Worm (Caenorhabditis elegans) whole organism, L4 larva: ENCODE data around the gene ugt-52.
A peak's percentile ranks its signal among the peaks of the same experiment; 100 is the strongest.

ENCODE experiments used
- D1046.2 ChIP-seq: fragments of 200-800 bp; sonication (Bioruptor generic); IDR thresholded peaks from 2 replicates; pipeline ENCODE4 v1.3.6; 2022; ENCODE audit warnings: missing genetic modification characterization, missing compliant biosample characterization
- F37D6.2 ChIP-seq: sonication (generic microtip); optimal IDR thresholded peaks from 2 replicates; lab custom pipeline; 2016; ENCODE audit warnings: mild to moderate bottlenecking, missing genetic modification characterization, missing compliant biosample characterization
- R02D3.7 ChIP-seq: fragments of 150-350 bp; sonication (generic microtip); optimal IDR thresholded peaks from 3 replicates; lab custom pipeline; 2014; ENCODE audit warnings: missing biosample characterization, missing genetic modification characterization
- T20F7.1 ChIP-seq: fragments of 200-800 bp; sonication (Bioruptor generic); optimal IDR thresholded peaks from 2 replicates; lab custom pipeline; 2018; ENCODE audit warnings: mild to moderate bottlenecking, missing genetic modification characterization, missing compliant biosample characterization
- Y5F2A.4 ChIP-seq: fragments of 200-800 bp; sonication (Bioruptor generic); optimal IDR thresholded peaks from 2 replicates; lab custom pipeline; 2018; ENCODE audit warnings: mild to moderate bottlenecking, missing genetic modification characterization, missing compliant biosample characterization
- Y75B8A.6 ChIP-seq: fragments of 200-800 bp; sonication (Bioruptor generic); IDR thresholded peaks from 2 replicates; pipeline ENCODE4 v1.3.6; 2022; ENCODE audit warnings: missing genetic modification reagents, missing genetic modification characterization, missing compliant biosample characterization
- ZK337.2 ChIP-seq: fragments of 200-800 bp; sonication (Bioruptor generic); IDR thresholded peaks from 2 replicates; pipeline ENCODE4 v1.3.6; 2022; ENCODE audit warnings: missing genetic modification reagents, missing genetic modification characterization, missing compliant biosample characterization
- ZK546.5 ChIP-seq, 2 experiments: sonication (generic microtip); optimal IDR thresholded peaks; 2 replicates each; lab custom pipeline; 2017; ENCODE audit warnings: missing biosample characterization in 2 of 2, missing genetic modification characterization in 2 of 2
- aha-1 ChIP-seq: fragments of 150-350 bp; peaks from one replicate; lab custom pipeline; 2014; ENCODE audit warnings: missing biosample characterization, missing genetic modification characterization
- aly-2 ChIP-seq: sonication (generic microtip); optimal IDR thresholded peaks from 2 replicates; lab custom pipeline; 2018; ENCODE audit warnings: missing biosample characterization, missing genetic modification characterization
- arid-1 ChIP-seq: fragments of 200-800 bp; sonication (Bioruptor generic); conservative IDR thresholded peaks from 2 replicates; pipeline ENCODE4 v1.3.6; 2022; ENCODE audit warnings: missing genetic modification reagents, missing genetic modification characterization, missing compliant biosample characterization
- ceh-28 ChIP-seq: fragments of 150-350 bp; optimal IDR thresholded peaks from 2 replicates; lab custom pipeline; 2014; ENCODE audit warnings: missing biosample characterization, missing genetic modification reagents, missing genetic modification characterization
- ceh-62 ChIP-seq: sonication (generic microtip); optimal IDR thresholded peaks from 2 replicates; lab custom pipeline; 2017; ENCODE audit warnings: missing biosample characterization, missing genetic modification characterization
- daf-12 ChIP-seq: fragments of 150-350 bp; optimal IDR thresholded peaks from 2 replicates; lab custom pipeline; 2014; ENCODE audit warnings: missing biosample characterization, missing genetic modification reagents, missing genetic modification characterization
- daf-16 ChIP-seq, 3 experiments: sonication (generic microtip); optimal IDR thresholded peaks; 2 replicates each; lab custom pipeline; 2016 to 2017; ENCODE audit warnings: missing genetic modification characterization in 3 of 3, missing genetic modification reagents in 3 of 3, mild to moderate bottlenecking in 2 of 3, missing compliant biosample characterization in 2 of 3, missing biosample characterization in 1 of 3, moderate library complexity in 1 of 3
- daf-19 ChIP-seq: fragments of 200-800 bp; sonication (Bioruptor generic); conservative IDR thresholded peaks from 2 replicates; pipeline ENCODE4 v1.3.6; 2022; ENCODE audit warnings: missing genetic modification characterization, missing compliant biosample characterization
- dmd-6 ChIP-seq: fragments of 200-800 bp; sonication (Bioruptor generic); IDR thresholded peaks from 2 replicates; pipeline ENCODE4 v1.3.6; 2022; ENCODE audit warnings: missing genetic modification reagents, missing genetic modification characterization, missing compliant biosample characterization
- duxl-1 ChIP-seq: sonication (generic microtip); optimal IDR thresholded peaks from 2 replicates; lab custom pipeline; 2016; ENCODE audit warnings: mild to moderate bottlenecking, missing genetic modification characterization, moderate library complexity, missing compliant biosample characterization; ENCODE audit not compliant: poor library complexity
- dve-1 ChIP-seq: sonication (generic microtip); optimal IDR thresholded peaks from 2 replicates; lab custom pipeline; 2017; ENCODE audit warnings: antibody characterized with exemption, mild to moderate bottlenecking, missing genetic modification characterization, missing compliant biosample characterization; ENCODE audit not compliant: insufficient read depth
- egl-43 ChIP-seq: fragments of 200-800 bp; sonication (Bioruptor generic); IDR thresholded peaks from 2 replicates; pipeline ENCODE4 v1.3.6; 2022; ENCODE audit warnings: missing genetic modification reagents, missing genetic modification characterization, missing compliant biosample characterization
- gei-8 ChIP-seq: fragments of 200-800 bp; sonication (Bioruptor generic); optimal IDR thresholded peaks from 2 replicates; lab custom pipeline; 2018; ENCODE audit warnings: mild to moderate bottlenecking, missing genetic modification characterization, missing compliant biosample characterization
- hif-1 ChIP-seq, 2 experiments: sonication (generic microtip); optimal IDR thresholded peaks; 2 replicates each; lab custom pipeline; 2016 to 2017; ENCODE audit warnings: missing compliant biosample characterization in 2 of 2, missing genetic modification characterization in 2 of 2, missing genetic modification reagents in 2 of 2, missing genotype in 2 of 2, mild to moderate bottlenecking in 1 of 2
- hlh-11 ChIP-seq: fragments of 200-800 bp; sonication (Bioruptor generic); optimal IDR thresholded peaks from 2 replicates; lab custom pipeline; 2018; ENCODE audit warnings: mild to moderate bottlenecking, missing genetic modification characterization, missing compliant biosample characterization
- jun-1 ChIP-seq: fragments of 150-350 bp; optimal IDR thresholded peaks from 2 replicates; lab custom pipeline; 2014; ENCODE audit warnings: missing biosample characterization, missing genetic modification reagents, missing genetic modification characterization
- lin-29 ChIP-seq: fragments of 200-800 bp; sonication (Bioruptor generic); IDR thresholded peaks from 2 replicates; pipeline ENCODE4 v1.3.6; 2022; ENCODE audit warnings: missing genetic modification reagents, missing genetic modification characterization, missing compliant biosample characterization
- lin-38 ChIP-seq: fragments of 200-800 bp; sonication (Bioruptor generic); IDR thresholded peaks from 2 replicates; pipeline ENCODE4 v1.3.6; 2022; ENCODE audit warnings: missing genetic modification reagents, missing genetic modification characterization, missing compliant biosample characterization
- mdt-29 ChIP-seq: fragments of 200-800 bp; sonication (Bioruptor generic); IDR thresholded peaks from 2 replicates; pipeline ENCODE4 v1.3.6; 2022; ENCODE audit warnings: missing genetic modification reagents, missing genetic modification characterization, missing compliant biosample characterization
- nhr-11 ChIP-seq: fragments of 150-350 bp; optimal IDR thresholded peaks from 2 replicates; lab custom pipeline; 2014; ENCODE audit warnings: missing biosample characterization, missing genetic modification characterization
- nhr-237 ChIP-seq: sonication (generic microtip); optimal IDR thresholded peaks from 2 replicates; lab custom pipeline; 2017; ENCODE audit warnings: missing biosample characterization, missing genetic modification characterization
- nhr-28 ChIP-seq: fragments of 150-350 bp; optimal IDR thresholded peaks from 2 replicates; lab custom pipeline; 2014; ENCODE audit warnings: missing biosample characterization, missing genetic modification characterization
- nhr-41 ChIP-seq: fragments of 200-800 bp; sonication (Bioruptor generic); IDR thresholded peaks from 2 replicates; pipeline ENCODE4 v1.3.6; 2022; ENCODE audit warnings: missing genetic modification reagents, missing genetic modification characterization, missing compliant biosample characterization
- php-3 ChIP-seq: fragments of 200-800 bp; sonication (Bioruptor generic); IDR thresholded peaks from 2 replicates; pipeline ENCODE4 v1.3.6; 2022; ENCODE audit warnings: missing genetic modification reagents, missing genetic modification characterization, missing compliant biosample characterization
- saeg-2 ChIP-seq: fragments of 200-800 bp; sonication (Bioruptor generic); IDR thresholded peaks from 2 replicates; pipeline ENCODE4 v1.3.6; 2022; ENCODE audit warnings: missing genetic modification reagents, missing genetic modification characterization, missing compliant biosample characterization
- sdz-12 ChIP-seq: fragments of 200-800 bp; sonication (Bioruptor generic); optimal IDR thresholded peaks from 2 replicates; lab custom pipeline; 2018; ENCODE audit warnings: mild to moderate bottlenecking, missing genetic modification characterization, missing compliant biosample characterization
- snpc-4 ChIP-seq: fragments of 150-350 bp; optimal IDR thresholded peaks from 2 replicates; lab custom pipeline; 2014; ENCODE audit warnings: missing biosample characterization, missing genetic modification characterization
- spr-3 ChIP-seq: fragments of 200-800 bp; sonication (Bioruptor generic); optimal IDR thresholded peaks from 2 replicates; lab custom pipeline; 2018; ENCODE audit warnings: mild to moderate bottlenecking, missing genetic modification characterization, missing compliant biosample characterization
- tag-97 ChIP-seq: fragments of 200-800 bp; sonication (Bioruptor generic); IDR thresholded peaks from 2 replicates; pipeline ENCODE4 v1.3.6; 2022; ENCODE audit warnings: missing genetic modification characterization, missing compliant biosample characterization
- tra-1 ChIP-seq: fragments of 200-800 bp; sonication (Bioruptor generic); IDR thresholded peaks from 2 replicates; pipeline ENCODE4 v1.3.6; 2022; ENCODE audit warnings: missing genetic modification reagents, missing genetic modification characterization, missing compliant biosample characterization
- unc-130 ChIP-seq: sonication (generic microtip); optimal IDR thresholded peaks from 2 replicates; lab custom pipeline; 2016; ENCODE audit warnings: missing genetic modification reagents, missing genetic modification characterization, missing compliant biosample characterization
- unc-39 ChIP-seq: sonication (generic microtip); optimal IDR thresholded peaks from 2 replicates; lab custom pipeline; 2017; ENCODE audit warnings: missing biosample characterization, missing genetic modification characterization
- unc-62 ChIP-seq, 3 experiments: fragments of 150-350 bp in 1 of 3; sonication (generic microtip); optimal IDR thresholded peaks in 2 of 3; peaks in 1 of 3; 1 replicate in 1 of 3; 2 replicates in 2 of 3; lab custom pipeline; 2014 to 2017; ENCODE audit warnings: missing biosample characterization in 3 of 3, missing genetic modification characterization in 3 of 3, missing genetic modification reagents in 3 of 3, missing genotype in 1 of 3
- vab-7 ChIP-seq: fragments of 200-800 bp; sonication (Bioruptor generic); IDR thresholded peaks from 2 replicates; pipeline ENCODE4 v1.3.6; 2022; ENCODE audit warnings: missing genetic modification reagents, missing genetic modification characterization, missing compliant biosample characterization
- zfp-2 ChIP-seq: sonication (generic microtip); optimal IDR thresholded peaks from 2 replicates; lab custom pipeline; 2016; ENCODE audit warnings: mild to moderate bottlenecking, missing genetic modification characterization, missing compliant biosample characterization
- zfp-3 ChIP-seq: fragments of 200-800 bp; sonication (Bioruptor generic); conservative IDR thresholded peaks from 2 replicates; pipeline ENCODE4 v1.3.6; 2022; ENCODE audit warnings: missing genetic modification reagents, missing genetic modification characterization, missing compliant biosample characterization
- zip-2 ChIP-seq: fragments of 150-350 bp; optimal IDR thresholded peaks from 2 replicates; lab custom pipeline; 2014; ENCODE audit warnings: missing biosample characterization, missing genetic modification characterization

ugt-52 gene

ce11 chrIV:773580-773979 lies 5.0 kb upstream of the ugt-52 start:
- TF ChIP-seq spr-3 (no peak), lin-38 (GFP tag; lab: Robert Waterston, UW) (no peak), zfp-3 (no peak), nhr-237 (tag; lab: Kevin White, UChicago) (no peak), R02D3.7 (tag; lab: Kevin White, UChicago) (no peak), Y75B8A.6 (GFP tag; lab: Robert Waterston, UW) (no peak)

DNA sequence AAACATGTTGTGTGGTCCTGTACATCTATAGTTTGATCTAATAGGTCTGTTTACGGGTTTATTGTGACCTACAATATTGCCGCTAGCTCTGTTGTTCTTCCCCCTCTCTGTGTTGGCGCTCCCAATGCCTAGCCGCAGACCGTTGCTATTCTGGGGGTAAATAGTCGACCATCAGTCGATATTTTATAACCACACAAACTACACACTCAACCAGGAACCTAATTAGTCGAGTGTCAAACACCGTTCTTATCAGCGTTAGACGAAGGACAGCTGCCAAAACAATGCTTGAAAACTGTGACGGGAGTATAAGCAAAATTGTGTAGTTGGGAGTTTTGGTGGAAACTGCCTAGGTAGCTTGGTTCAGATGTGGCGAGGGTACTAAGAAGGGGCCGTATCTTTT lies 3.8 kb downstream of the ugt-52 start:
- TF ChIP-seq ceh-62 (tag; lab: Kevin White, UChicago): no peak
- TF ChIP-seq ceh-28 (tag; lab: Kevin White, UChicago): no peak
- TF ChIP-seq spr-3: no peak
- no peak for TF ChIP-seq php-3 (GFP tag; lab: Robert Waterston, UW)
- no peak for TF ChIP-seq daf-12
- TF ChIP-seq unc-62 (GFP tag; optimal IDR thresholded peaks at IDR 0.05 in 1 of 2; lab: Kevin White, UChicago): no peak
- TF ChIP-seq unc-62 (tag; optimal IDR thresholded peaks at IDR 0.05; lab: Kevin White, UChicago): no peak
- TF ChIP-seq arid-1 (GFP tag; lab: Robert Waterston, UW): no peak
- TF ChIP-seq unc-130 (GFP tag; lab: Kevin White, UChicago): no peak
- TF ChIP-seq dmd-6 (GFP tag; lab: Robert Waterston, UW): peak; percentile 39; the same call in 1 of the 2 replicates
- TF ChIP-seq aly-2 (tag; lab: Kevin White, UChicago): no peak
- no peak for TF ChIP-seq unc-39 (tag; lab: Kevin White, UChicago)
- no peak for TF ChIP-seq snpc-4 (tag; lab: Kevin White, UChicago)
- TF ChIP-seq daf-16 (GFP tag; optimal IDR thresholded peaks at IDR 0.05; lab: Kevin White, UChicago): no peak
- TF ChIP-seq daf-16 (tag; optimal IDR thresholded peaks at IDR 0.05; lab: Kevin White, UChicago): peak; percentile 81
- TF ChIP-seq nhr-41: no peak
- no peak for TF ChIP-seq ZK337.2 (GFP tag; lab: Robert Waterston, UW)

DNA sequence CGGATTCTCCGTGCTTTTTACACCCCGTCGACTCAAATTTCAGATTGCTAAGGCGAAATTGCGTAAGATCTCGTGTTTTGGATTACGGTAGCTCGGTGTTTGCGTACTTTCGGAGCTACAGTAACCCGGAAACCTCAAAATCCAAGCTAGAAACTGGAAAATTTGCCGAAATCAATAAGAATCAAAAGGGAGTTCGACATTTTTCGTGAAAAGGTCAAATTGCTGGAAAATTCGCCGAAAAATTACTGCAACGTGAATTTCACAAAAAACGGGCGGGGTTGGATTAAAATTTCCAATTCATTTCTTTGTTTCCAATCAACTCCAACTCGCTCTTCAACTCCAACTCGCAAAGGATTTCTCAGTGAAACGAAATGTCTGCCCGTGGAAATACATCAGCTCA lies 9.2 kb downstream of the ugt-52 start, which contains the start of gene F56B3.6:
F56B3.6 (plus strand) TSS at position 301 of the 400 bp plus-strand sequence.
- no peak for TF ChIP-seq lin-29
- no peak for TF ChIP-seq ZK546.5 (tag; optimal IDR thresholded peaks at IDR 0.05; lab: Kevin White, UChicago)
- no peak for TF ChIP-seq nhr-41
- TF ChIP-seq egl-43 (GFP tag; lab: Robert Waterston, UW): no peak
- TF ChIP-seq php-3 (GFP tag; lab: Robert Waterston, UW): no peak
- TF ChIP-seq lin-38 (GFP tag; lab: Robert Waterston, UW): no peak
- TF ChIP-seq T20F7.1 (GFP tag; lab: Kevin White, UChicago): no peak
- no peak for TF ChIP-seq saeg-2
- TF ChIP-seq vab-7: no peak
- TF ChIP-seq D1046.2 (GFP tag; lab: Robert Waterston, UW): no peak
- no peak for TF ChIP-seq zip-2 (tag; lab: Kevin White, UChicago)
- no peak for TF ChIP-seq tag-97 (GFP tag; lab: Robert Waterston, UW)
- TF ChIP-seq gei-8 (GFP tag; lab: Kevin White, UChicago): no peak
- TF ChIP-seq dve-1 (tag; lab: Kevin White, UChicago): no peak
- TF ChIP-seq jun-1 (tag; lab: Kevin White, UChicago): no peak

ce11 chrIV:794275-794674 lies 15.7 kb downstream of the ugt-52 start, which contains the start of gene F56B3.4:
TSS of gene F56B3.4 (minus strand) at chrIV:794275.
- no peak for TF ChIP-seq ceh-62 (tag; lab: Kevin White, UChicago)
- no peak for TF ChIP-seq daf-19 (GFP tag; lab: Robert Waterston, UW)
- TF ChIP-seq Y5F2A.4 (GFP tag; lab: Kevin White, UChicago): no peak
- no peak for TF ChIP-seq gei-8 (GFP tag; lab: Kevin White, UChicago)
- no peak for TF ChIP-seq nhr-11 (tag; lab: Kevin White, UChicago)
- TF ChIP-seq F37D6.2 (tag; lab: Kevin White, UChicago): no peak
- no peak for TF ChIP-seq sdz-12
- TF ChIP-seq mdt-29: no peak
- TF ChIP-seq ceh-28 (tag; lab: Kevin White, UChicago): peak; percentile 17
- no peak for TF ChIP-seq zip-2 (tag; lab: Kevin White, UChicago)
- no peak for TF ChIP-seq nhr-28
- TF ChIP-seq aha-1 (tag; lab: Kevin White, UChicago): peak; percentile 42
- TF ChIP-seq hif-1 (tag; optimal IDR thresholded peaks at IDR 0.05; lab: Kevin White, UChicago): no peak
- TF ChIP-seq D1046.2 (GFP tag; lab: Robert Waterston, UW): no peak
- no peak for TF ChIP-seq duxl-1 (tag; lab: Kevin White, UChicago)
- no peak for TF ChIP-seq hlh-11 (tag; lab: Kevin White, UChicago)
- TF ChIP-seq tra-1 (GFP tag; lab: Robert Waterston, UW): no peak
- no peak for TF ChIP-seq unc-130 (GFP tag; lab: Kevin White, UChicago)
- TF ChIP-seq zfp-2: no peak
- no peak for TF ChIP-seq arid-1 (GFP tag; lab: Robert Waterston, UW)
- TF ChIP-seq daf-12: no peak
- TF ChIP-seq aly-2 (tag; lab: Kevin White, UChicago): no peak
